Worm (Caenorhabditis elegans): Measurements from ENCODE around the gene lsy-13.

- TF ChIP-seq tbx-37 (GFP tag; conservative IDR thresholded peaks at IDR 0.05) (no peak), sea-1 (GFP tag; conservative IDR thresholded peaks at IDR 0.05) (no peak), ceh-13 (GFP tag; optimal IDR thresholded peaks at IDR 0.05) (no peak), tra-4 (tag; optimal IDR thresholded peaks at IDR 0.05) (no peak), ama-1 (optimal IDR thresholded peaks at IDR 0.05) (no peak), ceh-36 (tag; optimal IDR thresholded peaks at IDR 0.05) (no peak), F13C5.2 (tag; optimal IDR thresholded peaks at IDR 0.05) (no peak), scrt-1 (GFP tag; IDR thresholded peaks at IDR 0.05) (no peak), tbx-11 (GFP tag; IDR thresholded peaks at IDR 0.05) (no peak)
Measured at ce11 chrIV:16868900-16869299, 5.2 kb downstream of the lsy-13 start, which contains the start of gene T06A10.106.
